Worm (Caenorhabditis elegans): Measurements from ENCODE around the gene clec-79.

ce11 chrIV:3977965-3978523 is 4.9 kb downstream of the clec-79 start, which contains the start of gene srh-220:
- TF ChIP-seq ces-1 (GFP tag; optimal IDR thresholded peaks at IDR 0.05) (no peak), nhr-28 (tag; optimal IDR thresholded peaks at IDR 0.05) (no peak)
